Worm (Caenorhabditis elegans) whole organism, mixed stage, embryonic: ENCODE data around the gene srxa-1.

Experiments
- blmp-1 ChIP-seq: fragments of 150-350 bp; optimal IDR thresholded peaks from 2 replicates; lab custom pipeline; 2014; ENCODE audit warnings: missing biosample characterization, missing genetic modification characterization
- elt-1 ChIP-seq: sonication (generic microtip); optimal IDR thresholded peaks from 2 replicates; lab custom pipeline; 2017; ENCODE audit warnings: missing genetic modification characterization, mild to moderate bottlenecking, missing compliant biosample characterization, antibody characterized with exemption, moderate library complexity, borderline replicate concordance; ENCODE audit not compliant: insufficient read depth
- hlh-1 ChIP-seq: fragments of 150-350 bp; optimal IDR thresholded peaks from 2 replicates; lab custom pipeline; 2014; ENCODE audit warnings: missing biosample characterization, missing genetic modification reagents, missing genetic modification characterization
- mab-5 ChIP-seq: fragments of 150-350 bp; optimal IDR thresholded peaks from 2 replicates; lab custom pipeline; 2014; ENCODE audit warnings: missing biosample characterization, missing genetic modification characterization
- mep-1 ChIP-seq: fragments of 150-350 bp; optimal IDR thresholded peaks from 2 replicates; lab custom pipeline; 2017; ENCODE audit warnings: missing biosample characterization, missing genetic modification reagents, missing genetic modification characterization, inconsistent platforms
- nhr-237 ChIP-seq: fragments of 150-350 bp; optimal IDR thresholded peaks from 2 replicates; lab custom pipeline; 2014; ENCODE audit warnings: missing biosample characterization, missing genetic modification characterization
- nhr-28 ChIP-seq: fragments of 150-350 bp; optimal IDR thresholded peaks from 2 replicates; lab custom pipeline; 2014; ENCODE audit warnings: missing biosample characterization, missing genetic modification characterization
- nhr-76 ChIP-seq: sonication (generic microtip); optimal IDR thresholded peaks from 2 replicates; lab custom pipeline; 2017; ENCODE audit warnings: missing biosample characterization, missing genetic modification characterization
- sem-2 ChIP-seq: fragments of 200-800 bp; sonication (Bioruptor generic); optimal IDR thresholded peaks from 2 replicates; lab custom pipeline; 2018; ENCODE audit warnings: mild to moderate bottlenecking, missing genetic modification characterization, missing compliant biosample characterization
- snpc-4 ChIP-seq: fragments of 150-350 bp; optimal IDR thresholded peaks from 2 replicates; lab custom pipeline; 2014; ENCODE audit warnings: missing biosample characterization, missing genetic modification characterization
- tbx-8 ChIP-seq: fragments of 200-800 bp; sonication (Bioruptor generic); optimal IDR thresholded peaks from 2 replicates; lab custom pipeline; 2018; ENCODE audit warnings: mild to moderate bottlenecking, missing genetic modification characterization, moderate library complexity, missing compliant biosample characterization
- unc-39 ChIP-seq: fragments of 150-350 bp; optimal IDR thresholded peaks from 2 replicates; lab custom pipeline; 2014; ENCODE audit warnings: missing biosample characterization, missing genetic modification characterization
- unc-62 ChIP-seq: fragments of 150-350 bp; optimal IDR thresholded peaks from 2 replicates; lab custom pipeline; 2014; ENCODE audit warnings: missing biosample characterization, missing genetic modification reagents, missing genetic modification characterization
- ztf-11 ChIP-seq: fragments of 150-350 bp; optimal IDR thresholded peaks from 2 replicates; lab custom pipeline; 2014; ENCODE audit warnings: missing biosample characterization, missing genetic modification characterization

DNA sequence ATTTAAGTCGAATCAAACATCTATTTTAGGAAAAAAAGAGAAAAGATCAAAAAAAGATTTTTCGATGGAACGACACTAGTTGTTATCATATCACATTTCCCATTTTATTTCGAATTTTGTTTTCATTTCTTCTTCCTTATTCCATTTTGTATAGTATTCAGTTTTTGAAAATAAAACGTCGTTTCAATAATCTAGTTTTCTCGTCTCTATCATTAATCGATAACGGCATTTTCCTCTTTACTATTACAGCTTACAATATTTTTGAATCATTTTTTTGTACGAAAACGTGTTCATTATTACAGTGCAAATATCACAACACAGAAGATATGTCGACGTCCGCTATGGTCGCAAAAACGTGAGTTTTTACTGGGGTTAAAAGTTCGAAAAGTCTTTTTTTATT, 18.3 kb upstream of the srxa-1 start, which contains the start of gene Y44A6C.1:
- no peak for TF ChIP-seq snpc-4
- no peak for TF ChIP-seq nhr-237 (tag; lab: Kevin White, UChicago)
- TF ChIP-seq sem-2, result no peak
- no peak for TF ChIP-seq mep-1 (tag; lab: Kevin White, UChicago)
- no peak for TF ChIP-seq nhr-28 (tag; lab: Kevin White, UChicago)
- no peak for TF ChIP-seq mab-5 (tag; lab: Kevin White, UChicago)
- no peak for TF ChIP-seq unc-62 (GFP tag; lab: Kevin White, UChicago)
- TF ChIP-seq elt-1, result no peak
- no peak for TF ChIP-seq blmp-1 (tag; lab: Kevin White, UChicago)
- TF ChIP-seq nhr-76 (tag; lab: Kevin White, UChicago), result no peak
- no peak for TF ChIP-seq tbx-8 (GFP tag; lab: Kevin White, UChicago)
- no peak for TF ChIP-seq ztf-11 (tag; lab: Kevin White, UChicago)
- TF ChIP-seq unc-39 (tag; lab: Kevin White, UChicago), result no peak
- TF ChIP-seq hlh-1 (tag; lab: Kevin White, UChicago), result no peak
